Worm (Caenorhabditis elegans): Measurements from ENCODE around the gene thn-2.

- TF ChIP-seq W03F9.2 (tag; optimal IDR thresholded peaks at IDR 0.05) = no peak
- no peak for TF ChIP-seq him-1 (tag; optimal IDR thresholded peaks at IDR 0.05)
Measured at ce11 chrIV:12427687-12428284, 44.8 kb downstream of the thn-2 start.

Data from whole organism, L4/young adult.